Fruit fly (Drosophila melanogaster) whole organism, embryonic: ENCODE measurements around the gene CG31183.

ENCODE experiments used
- ATbp ChIP-seq: fragments of 200-800 bp; sonication (Bioruptor generic); optimal IDR thresholded peaks from 2 replicates; lab custom pipeline; 2017; ENCODE audit warnings: missing biosample characterization, mild to moderate bottlenecking, missing genetic modification characterization, missing genetic modification reagents
- B-H1 ChIP-seq: fragments of 200-800 bp; sonication (Bioruptor generic); IDR thresholded peaks from 3 replicates; pipeline ENCODE4 v1.3.6; 2022; ENCODE audit warnings: missing biosample characterization, missing genetic modification characterization
- Bteb2 ChIP-seq: fragments of 200-800 bp; sonication (Bioruptor generic); optimal IDR thresholded peaks from 2 replicates; lab custom pipeline; 2016; ENCODE audit warnings: missing biosample characterization, missing genetic modification characterization
- CG1024 ChIP-seq: fragments of 200-800 bp; sonication (Bioruptor generic); IDR thresholded peaks from 2 replicates; pipeline ENCODE4 v1.3.6; 2022; ENCODE audit warnings: missing biosample characterization, missing genetic modification characterization
- CG11093 ChIP-seq: fragments of 200-800 bp; sonication (Bioruptor generic); IDR thresholded peaks from 3 replicates; pipeline ENCODE4 v1.3.6; 2022; ENCODE audit warnings: missing biosample characterization, missing genetic modification characterization
- CG12155 ChIP-seq: fragments of 200-800 bp; sonication (Bioruptor generic); optimal IDR thresholded peaks from 3 replicates; lab custom pipeline; 2016; ENCODE audit warnings: missing biosample characterization, missing genetic modification characterization
- CG13123 ChIP-seq: fragments of 200-800 bp; sonication (Bioruptor generic); optimal IDR thresholded peaks from 2 replicates; lab custom pipeline; 2016; ENCODE audit warnings: missing biosample characterization, missing genetic modification characterization
- CG15696 ChIP-seq: fragments of 200-800 bp; sonication (Bioruptor generic); optimal IDR thresholded peaks from 2 replicates; lab custom pipeline; 2019; ENCODE audit warnings: missing biosample characterization, mild to moderate bottlenecking, missing genetic modification characterization, moderate library complexity
- CG17612 ChIP-seq: fragments of 200-800 bp; sonication (Bioruptor generic); IDR thresholded peaks from 2 replicates; pipeline ENCODE4 v1.3.6; 2022; ENCODE audit warnings: missing biosample characterization, missing genetic modification characterization
- CG18011 ChIP-seq: fragments of 200-800 bp; sonication (Bioruptor generic); optimal IDR thresholded peaks from 2 replicates; lab custom pipeline; 2017; ENCODE audit warnings: missing biosample characterization, missing genetic modification characterization, mild to moderate bottlenecking, moderate library complexity, missing genotype
- CG31441 ChIP-seq: fragments of 200-800 bp; sonication (Bioruptor generic); IDR thresholded peaks from 2 replicates; pipeline ENCODE4 v1.3.6; 2022; ENCODE audit warnings: missing biosample characterization, missing genetic modification characterization
- CG33557 ChIP-seq: fragments of 200-800 bp; sonication (Bioruptor generic); optimal IDR thresholded peaks from 2 replicates; lab custom pipeline; 2019; ENCODE audit warnings: missing biosample characterization, mild to moderate bottlenecking, missing genetic modification characterization, moderate library complexity
- CG3726 ChIP-seq: fragments of 200-800 bp; sonication (Bioruptor generic); IDR thresholded peaks from 3 replicates; pipeline ENCODE4, ENCODE4 v1.3.6; 2022; ENCODE audit warnings: missing biosample characterization, missing genetic modification characterization
- CG6854 ChIP-seq: fragments of 200-800 bp; sonication (Bioruptor generic); optimal IDR thresholded peaks from 3 replicates; lab custom pipeline; 2017; ENCODE audit warnings: missing biosample characterization, mild to moderate bottlenecking, missing genetic modification characterization
- Drgx ChIP-seq: fragments of 200-800 bp; sonication (Bioruptor generic); IDR thresholded peaks from 2 replicates; pipeline ENCODE4 v1.3.6; 2022; ENCODE audit warnings: missing biosample characterization, missing genetic modification characterization
- Ets65A ChIP-seq: fragments of 200-800 bp; sonication (Bioruptor generic); peaks from one replicate; lab custom pipeline; 2016; ENCODE audit warnings: missing biosample characterization, missing genetic modification characterization
- Gug ChIP-seq: fragments of 200-800 bp; sonication (Bioruptor generic); IDR thresholded peaks from 4 replicates; pipeline ENCODE4 v1.3.6; 2022; ENCODE audit warnings: missing biosample characterization, missing genetic modification characterization
- Hr78 ChIP-seq, 2 experiments: fragments of 200-800 bp in 1 of 2; fragments of >200 bp in 1 of 2; sonication (Bioruptor generic) in 1 of 2; optimal IDR thresholded peaks; 2 replicates each; lab custom pipeline; 2017 to 2019; ENCODE audit warnings: missing biosample characterization in 2 of 2, missing genetic modification characterization in 2 of 2, mild to moderate bottlenecking in 1 of 2, moderate library complexity in 1 of 2
- Max ChIP-seq: fragments of 200-800 bp; sonication (Bioruptor generic); optimal IDR thresholded peaks from 2 replicates; lab custom pipeline; 2016; ENCODE audit warnings: missing biosample characterization, mild to moderate bottlenecking, missing genetic modification characterization
- Med ChIP-seq: fragments of 200-800 bp; sonication (Bioruptor generic); peaks from one replicate; lab custom pipeline; 2016; ENCODE audit warnings: missing biosample characterization, missing genetic modification characterization, mild to moderate bottlenecking, inconsistent platforms, moderate library complexity
- NK7.1 ChIP-seq: fragments of 200-800 bp; sonication (Bioruptor generic); optimal IDR thresholded peaks from 3 replicates; lab custom pipeline; 2016; ENCODE audit warnings: missing biosample characterization, missing genetic modification characterization
- NfI ChIP-seq: fragments of 200-800 bp; sonication (Bioruptor generic); optimal IDR thresholded peaks from 3 replicates; lab custom pipeline; 2018; ENCODE audit warnings: missing biosample characterization, mild to moderate bottlenecking, missing genetic modification characterization, moderate library complexity
- Oli ChIP-seq: fragments of 200-800 bp; sonication (Bioruptor generic); optimal IDR thresholded peaks from 2 replicates; lab custom pipeline; 2018; ENCODE audit warnings: missing biosample characterization, mild to moderate bottlenecking, missing genetic modification characterization, moderate library complexity
- Scr ChIP-seq: fragments of 200-800 bp; sonication (Bioruptor generic); IDR thresholded peaks from 2 replicates; pipeline ENCODE4 v1.3.6; 2022; ENCODE audit warnings: missing biosample characterization, missing genetic modification characterization; ENCODE audit not compliant: partially characterized antibody
- Xbp1 ChIP-seq: fragments of 200-800 bp; sonication (Bioruptor generic); optimal IDR thresholded peaks from 3 replicates; lab custom pipeline; 2016; ENCODE audit warnings: missing biosample characterization, mild to moderate bottlenecking, missing genetic modification characterization
- ac ChIP-seq: fragments of 200-800 bp; sonication (Bioruptor generic); optimal IDR thresholded peaks from 3 replicates; lab custom pipeline; 2017; ENCODE audit warnings: missing biosample characterization, mild to moderate bottlenecking, missing genetic modification characterization
- ap ChIP-seq: fragments of 200-800 bp; sonication (Bioruptor generic); IDR thresholded peaks from 2 replicates; pipeline ENCODE4 v1.3.6; 2022; ENCODE audit warnings: missing biosample characterization, missing genetic modification characterization
- ato ChIP-seq: fragments of 200-800 bp; sonication (Bioruptor generic); IDR thresholded peaks from 2 replicates; pipeline ENCODE4 v1.3.6; 2022; ENCODE audit warnings: missing biosample characterization, missing genetic modification characterization; ENCODE audit not compliant: partially characterized antibody
- bab2 ChIP-seq: fragments of 200-800 bp; sonication (Bioruptor generic); optimal IDR thresholded peaks from 2 replicates; lab custom pipeline; 2016; ENCODE audit warnings: missing biosample characterization, missing genetic modification characterization
- bsh ChIP-seq, 2 experiments: fragments of 200-800 bp; sonication (Bioruptor generic); optimal IDR thresholded peaks; 2 replicates each; lab custom pipeline; 2017 to 2018; ENCODE audit warnings: mild to moderate bottlenecking in 2 of 2, missing biosample characterization in 2 of 2, missing genetic modification characterization in 2 of 2, moderate library complexity in 1 of 2
- gcm ChIP-seq: fragments of 200-800 bp; sonication (Bioruptor generic); optimal IDR thresholded peaks from 2 replicates; lab custom pipeline; 2019; ENCODE audit warnings: missing biosample characterization, mild to moderate bottlenecking, missing genetic modification characterization, moderate library complexity
- gfzf ChIP-seq: fragments of 200-800 bp; sonication (Bioruptor generic); optimal IDR thresholded peaks from 2 replicates; lab custom pipeline; 2016; ENCODE audit warnings: missing biosample characterization, mild to moderate bottlenecking, missing genetic modification characterization, moderate library complexity
- grau ChIP-seq: fragments of 200-800 bp; optimal IDR thresholded peaks from 3 replicates; lab custom pipeline; 2019; ENCODE audit warnings: missing biosample characterization, mild to moderate bottlenecking, missing genetic modification characterization, moderate library complexity
- grn ChIP-seq: fragments of 200-800 bp; sonication (Bioruptor generic); optimal IDR thresholded peaks from 3 replicates; lab custom pipeline; 2017; ENCODE audit warnings: missing biosample characterization, missing genetic modification characterization
- lbe ChIP-seq: fragments of 200-800 bp; sonication (Bioruptor generic); optimal IDR thresholded peaks from 2 replicates; lab custom pipeline; 2016; ENCODE audit warnings: missing biosample characterization, mild to moderate bottlenecking, missing genetic modification characterization
- lmd ChIP-seq: fragments of 200-800 bp; sonication (Bioruptor generic); IDR thresholded peaks from 2 replicates; pipeline ENCODE4 v1.3.6; 2022; ENCODE audit warnings: missing biosample characterization, missing genetic modification characterization
- lola ChIP-seq, 3 experiments: fragments of >200 bp in 2 of 3; fragments of 200-800 bp in 1 of 3; sonication (Bioruptor generic) in 1 of 3; optimal IDR thresholded peaks; 2 replicates each; lab custom pipeline; 2017 to 2019; ENCODE audit warnings: missing biosample characterization in 3 of 3, missing genetic modification characterization in 3 of 3, mild to moderate bottlenecking in 1 of 3, moderate library complexity in 1 of 3
- maf-S ChIP-seq: fragments of 200-800 bp; sonication (Bioruptor generic); optimal IDR thresholded peaks from 2 replicates; lab custom pipeline; 2016; ENCODE audit warnings: missing biosample characterization, missing genetic modification characterization
- mam ChIP-seq: fragments of 200-800 bp; sonication (Bioruptor generic); optimal IDR thresholded peaks from 3 replicates; lab custom pipeline; 2016; ENCODE audit warnings: missing biosample characterization, missing genetic modification characterization
- mirr ChIP-seq: fragments of 200-800 bp; sonication (Bioruptor generic); optimal IDR thresholded peaks from 3 replicates; lab custom pipeline; 2018; ENCODE audit warnings: missing biosample characterization, mild to moderate bottlenecking, missing genetic modification characterization
- nom ChIP-seq: fragments of 200-800 bp; sonication (Bioruptor generic); optimal IDR thresholded peaks from 2 replicates; lab custom pipeline; 2017; ENCODE audit warnings: missing biosample characterization, missing genetic modification characterization, mild to moderate bottlenecking, moderate library complexity, missing genetic modification reagents
- oc ChIP-seq: fragments of 200-800 bp; sonication (Bioruptor generic); optimal IDR thresholded peaks from 2 replicates; lab custom pipeline; 2018; ENCODE audit warnings: missing biosample characterization, mild to moderate bottlenecking, missing genetic modification characterization, moderate library complexity
- otp ChIP-seq: fragments of 200-800 bp; sonication (Bioruptor generic); IDR thresholded peaks from 3 replicates; pipeline ENCODE4, ENCODE4 v1.3.6; 2022; ENCODE audit warnings: missing biosample characterization, missing genetic modification characterization
- pan ChIP-seq, 4 experiments: fragments of >200 bp in 3 of 4; fragments of 200-800 bp in 1 of 4; sonication (Bioruptor generic) in 1 of 4; optimal IDR thresholded peaks in 3 of 4; IDR thresholded peaks in 1 of 4; 2 replicates each; pipeline versions ENCODE4 v1.3.6 to Lab custom; 2017 to 2022; ENCODE audit warnings: missing biosample characterization in 2 of 4, missing genetic modification characterization in 2 of 4, mixed read lengths in 1 of 4
- ro ChIP-seq: fragments of 200-800 bp; sonication (Bioruptor generic); IDR thresholded peaks from 2 replicates; pipeline ENCODE4 v1.3.6; 2022; ENCODE audit warnings: missing biosample characterization, missing genetic modification characterization
- row ChIP-seq: fragments of 200-800 bp; sonication (Bioruptor generic); IDR thresholded peaks from 3 replicates; pipeline ENCODE4 v1.3.6; 2022; ENCODE audit warnings: missing biosample characterization, missing genetic modification characterization
- sens ChIP-seq: fragments of 200-800 bp; sonication (Bioruptor generic); peaks from one replicate; lab custom pipeline; 2016; ENCODE audit warnings: missing biosample characterization, missing genetic modification characterization
- stc ChIP-seq: fragments of 200-800 bp; sonication (Bioruptor generic); IDR thresholded peaks from 2 replicates; pipeline ENCODE4 v1.3.6; 2022; ENCODE audit warnings: missing biosample characterization, missing genetic modification characterization
- tgo ChIP-seq: fragments of 200-800 bp; sonication (Bioruptor generic); IDR thresholded peaks from 3 replicates; pipeline ENCODE4 v1.3.6; 2022; ENCODE audit warnings: missing biosample characterization, missing genetic modification characterization
- twi ChIP-seq: fragments of 200-800 bp; optimal IDR thresholded peaks from 2 replicates; lab custom pipeline; 2019; ENCODE audit warnings: missing biosample characterization, mild to moderate bottlenecking, missing genetic modification characterization, moderate library complexity

Gene CG31183

DNA sequence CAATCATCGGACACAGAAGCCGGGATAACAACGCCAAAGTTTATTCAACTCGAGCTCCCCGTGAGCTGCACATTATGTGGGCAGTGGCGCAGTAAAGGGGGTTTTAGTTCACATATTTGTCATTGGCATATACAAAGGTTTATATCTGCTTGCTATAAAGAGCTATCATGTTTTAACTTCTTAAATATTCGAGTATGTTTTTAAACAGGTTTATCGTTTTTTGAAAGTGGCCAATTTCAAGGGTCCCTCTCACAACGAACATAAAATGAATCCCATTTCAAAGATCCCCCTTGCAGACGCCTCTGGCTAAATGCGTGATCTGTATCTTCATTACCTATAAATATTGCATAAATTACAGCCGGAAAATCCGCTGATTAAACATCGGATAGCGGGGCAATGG, 48.2 kb downstream of the CG31183 start (continued):
- TF ChIP-seq B-H1 (GFP tag; lab: Robert Waterston, UW) (no peak), grau (tag; lab: Kevin White, UChicago) (peak; percentile 31), ato (GFP tag; lab: Robert Waterston, UW) (no peak), Max (no peak), CG13123 (GFP tag; lab: Kevin White, UChicago) (no peak), Oli (tag; lab: Kevin White, UChicago) (peak; percentile 34), CG15696 (tag; lab: Kevin White, UChicago) (peak; percentile 16), NK7.1 (GFP tag; lab: Kevin White, UChicago) (no peak), gcm (GFP tag; lab: Kevin White, UChicago) (no peak), sens (peak; percentile 29), ap (GFP tag; lab: Robert Waterston, UW) (no peak), ro (no peak), pan (optimal IDR thresholded peaks at IDR 0.05; lab: Kevin White, UChicago) (no peak), pan (GFP tag; optimal IDR thresholded peaks at IDR 0.05 in 1 of 2, IDR thresholded peaks at IDR 0.05 in 1 of 2) (peak in 1 of 2 experiments; percentile 28), bsh (GFP tag; optimal IDR thresholded peaks at IDR 0.05; lab: Kevin White, UChicago) (peak in 1 of 2 experiments; percentile 50), ac (GFP tag; lab: Kevin White, UChicago) (no peak), Scr (GFP tag; lab: Robert Waterston, UW) (no peak), row (GFP tag; lab: Robert Waterston, UW) (peak; percentile 39; the same call in 1 of the 3 replicates), mam (GFP tag; lab: Kevin White, UChicago) (peak; percentile 16), CG18011 (no peak), CG17612 (GFP tag; lab: Robert Waterston, UW) (no peak), Bteb2 (GFP tag; lab: Kevin White, UChicago) (no peak), lbe (GFP tag; lab: Kevin White, UChicago) (peak; percentile 31), CG33557 (GFP tag; lab: Kevin White, UChicago) (no peak), gfzf (no peak), Xbp1 (GFP tag; lab: Kevin White, UChicago) (peak; percentile 19), grn (GFP tag; lab: Kevin White, UChicago) (peak; percentile 72), CG3726 (GFP tag; lab: Robert Waterston, UW) (no peak), lola (GFP tag; optimal IDR thresholded peaks at IDR 0.05; lab: Kevin White, UChicago) (no peak), oc (tag; lab: Kevin White, UChicago) (no peak), CG31441 (GFP tag; lab: Robert Waterston, UW) (no peak), CG1024 (GFP tag; lab: Robert Waterston, UW) (no peak), Ets65A (peak; percentile 15), Med (GFP tag; lab: Kevin White, UChicago) (no peak), lmd (GFP tag; lab: Robert Waterston, UW) (peak; percentile 30), otp (GFP tag; lab: Robert Waterston, UW) (no peak), Hr78 (GFP tag; optimal IDR thresholded peaks at IDR 0.05; lab: Kevin White, UChicago) (peak in 1 of 2 experiments; percentile 22), mirr (no peak), bab2 (peak; percentile 19), CG12155 (GFP tag; lab: Kevin White, UChicago) (no peak), tgo (GFP tag; lab: Robert Waterston, UW) (peak; percentile 35; the same call in 2 of the 3 replicates), Gug (0 out of 4 replicates have a peak, but pooled peaks have one; percentile 2), stc (peak; percentile 35; the same call in 1 of the 2 replicates), Drgx (GFP tag; lab: Robert Waterston, UW) (peak; percentile 35; the same call in 1 of the 2 replicates), NfI (GFP tag; lab: Kevin White, UChicago) (peak; percentile 9), ATbp (GFP tag; lab: Kevin White, UChicago) (no peak), CG6854 (GFP tag; lab: Kevin White, UChicago) (no peak), maf-S (GFP tag; lab: Kevin White, UChicago) (no peak), nom (GFP tag; lab: Kevin White, UChicago) (peak; percentile 59), CG11093 (GFP tag; lab: Robert Waterston, UW) (peak; percentile 34; the same call in 1 of the 3 replicates), twi (no peak)
